Fruit fly (Drosophila melanogaster) whole organism, embryonic: ENCODE measurements around the gene Alp9.

Source experiments
- ATbp ChIP-seq: fragments of 200-800 bp; sonication (Bioruptor generic); optimal IDR thresholded peaks from 2 replicates; lab custom pipeline; 2017; ENCODE audit warnings: missing biosample characterization, mild to moderate bottlenecking, missing genetic modification characterization, missing genetic modification reagents
- CG10366 ChIP-seq: fragments of 200-800 bp; sonication (Bioruptor generic); IDR thresholded peaks from 2 replicates; pipeline ENCODE4 v1.3.6; 2022; ENCODE audit warnings: missing biosample characterization, missing genetic modification characterization
- CG11504 ChIP-seq: fragments of 200-800 bp; sonication (Bioruptor generic); optimal IDR thresholded peaks from 3 replicates; lab custom pipeline; 2019; ENCODE audit warnings: missing biosample characterization, mild to moderate bottlenecking, missing genetic modification characterization, moderate library complexity
- CG12071 ChIP-seq: fragments of 200-800 bp; sonication (Bioruptor generic); optimal IDR thresholded peaks from 3 replicates; lab custom pipeline; 2018; ENCODE audit warnings: missing biosample characterization, mild to moderate bottlenecking, missing genetic modification characterization
- CG12299 ChIP-seq: fragments of 200-800 bp; sonication (Bioruptor generic); optimal IDR thresholded peaks from 2 replicates; lab custom pipeline; 2018; ENCODE audit warnings: missing biosample characterization, mild to moderate bottlenecking, missing genetic modification characterization
- CG12659 ChIP-seq: fragments of 200-800 bp; sonication (Bioruptor generic); optimal IDR thresholded peaks from 3 replicates; lab custom pipeline; 2017; ENCODE audit warnings: mild to moderate bottlenecking, missing biosample characterization, missing genetic modification reagents, missing genetic modification characterization
- CG12942 ChIP-seq: fragments of 200-800 bp; sonication (Bioruptor generic); optimal IDR thresholded peaks from 3 replicates; lab custom pipeline; 2016; ENCODE audit warnings: missing biosample characterization, missing genetic modification characterization
- CG13424 ChIP-seq: fragments of 200-800 bp; sonication (Bioruptor generic); optimal IDR thresholded peaks from 2 replicates; lab custom pipeline; 2019; ENCODE audit warnings: missing biosample characterization, mild to moderate bottlenecking, missing genetic modification characterization, moderate library complexity
- CG14860 ChIP-seq: fragments of 200-800 bp; sonication (Bioruptor generic); IDR thresholded peaks from 3 replicates; pipeline ENCODE4 v1.3.6; 2022; ENCODE audit warnings: missing biosample characterization, missing genetic modification characterization; ENCODE audit not compliant: partially characterized antibody
- CG1603 ChIP-seq: fragments of 200-800 bp; sonication (Bioruptor generic); optimal IDR thresholded peaks from 2 replicates; lab custom pipeline; 2019; ENCODE audit warnings: missing biosample characterization, mild to moderate bottlenecking, missing genetic modification characterization, moderate library complexity
- CG1647 ChIP-seq: fragments of 200-800 bp; sonication (Bioruptor generic); optimal IDR thresholded peaks from 3 replicates; lab custom pipeline; 2016; ENCODE audit warnings: missing biosample characterization, missing genetic modification characterization
- CG32532 ChIP-seq: fragments of 200-800 bp; sonication (Bioruptor generic); IDR thresholded peaks from 2 replicates; pipeline ENCODE4 v1.3.6; 2022; ENCODE audit warnings: missing biosample characterization, missing genetic modification characterization
- CG34224 ChIP-seq: fragments of 200-800 bp; sonication (Bioruptor generic); IDR thresholded peaks from 3 replicates; pipeline ENCODE4 v1.3.6; 2022; ENCODE audit warnings: missing biosample characterization, missing genetic modification characterization; ENCODE audit not compliant: partially characterized antibody
- CG42726 ChIP-seq: fragments of 200-800 bp; sonication (Bioruptor generic); IDR thresholded peaks from 2 replicates; pipeline ENCODE4 v1.3.6; 2022; ENCODE audit warnings: missing biosample characterization, missing genetic modification characterization; ENCODE audit not compliant: partially characterized antibody
- CG43689 ChIP-seq: fragments of 200-800 bp; sonication (Bioruptor generic); IDR thresholded peaks from 2 replicates; pipeline ENCODE4 v1.3.6; 2022; ENCODE audit warnings: missing biosample characterization, missing genetic modification characterization
- CG6272 ChIP-seq: fragments of 200-800 bp; sonication (Bioruptor generic); IDR thresholded peaks from 2 replicates; pipeline ENCODE4 v1.3.6; 2022; ENCODE audit warnings: missing biosample characterization, missing genetic modification characterization
- CG9797 ChIP-seq: fragments of 200-800 bp; sonication (Bioruptor generic); optimal IDR thresholded peaks from 3 replicates; lab custom pipeline; 2018; ENCODE audit warnings: missing biosample characterization, mild to moderate bottlenecking, missing genetic modification characterization
- CG9932 ChIP-seq: fragments of 200-800 bp; sonication (Bioruptor generic); IDR thresholded peaks from 2 replicates; pipeline ENCODE4 v1.3.6; 2022; ENCODE audit warnings: missing biosample characterization, missing genetic modification characterization
- E2f2 ChIP-seq: fragments of 200-800 bp; sonication (Bioruptor generic); IDR thresholded peaks from 2 replicates; pipeline ENCODE4 v1.3.6; 2022; ENCODE audit warnings: missing biosample characterization, missing genetic modification characterization
- Eip74EF ChIP-seq, 2 experiments: fragments of 200-800 bp in 1 of 2; fragments of >200 bp in 1 of 2; sonication (Bioruptor generic) in 1 of 2; optimal IDR thresholded peaks; 2 replicates each; lab custom pipeline; 2017 to 2019; ENCODE audit warnings: missing biosample characterization in 2 of 2, missing genetic modification characterization in 2 of 2, mild to moderate bottlenecking in 1 of 2, moderate library complexity in 1 of 2
- Elba2 ChIP-seq: fragments of 200-800 bp; sonication (Bioruptor generic); optimal IDR thresholded peaks from 3 replicates; lab custom pipeline; 2016; ENCODE audit warnings: missing biosample characterization, missing genetic modification characterization
- Fer1 ChIP-seq: fragments of 200-800 bp; sonication (Bioruptor generic); optimal IDR thresholded peaks from 2 replicates; lab custom pipeline; 2017; ENCODE audit warnings: missing biosample characterization, mild to moderate bottlenecking, missing genetic modification characterization
- Fer3 ChIP-seq: fragments of 200-800 bp; sonication (Bioruptor generic); optimal IDR thresholded peaks from 2 replicates; lab custom pipeline; 2018; ENCODE audit warnings: missing biosample characterization, mild to moderate bottlenecking, missing genetic modification characterization, moderate library complexity
- Hey ChIP-seq: fragments of 200-800 bp; sonication (Bioruptor generic); optimal IDR thresholded peaks from 3 replicates; lab custom pipeline; 2018; ENCODE audit warnings: missing biosample characterization, mild to moderate bottlenecking, missing genetic modification characterization
- HmgZ ChIP-seq: fragments of 200-800 bp; sonication (Bioruptor generic); optimal IDR thresholded peaks from 2 replicates; lab custom pipeline; 2018; ENCODE audit warnings: missing biosample characterization, mild to moderate bottlenecking, missing genetic modification characterization
- Mes4 ChIP-seq: fragments of 200-800 bp; sonication (Bioruptor generic); optimal IDR thresholded peaks from 2 replicates; lab custom pipeline; 2016; ENCODE audit warnings: missing biosample characterization, missing genetic modification characterization
- NK7.1 ChIP-seq: fragments of 200-800 bp; sonication (Bioruptor generic); optimal IDR thresholded peaks from 3 replicates; lab custom pipeline; 2016; ENCODE audit warnings: missing biosample characterization, missing genetic modification characterization
- Opbp ChIP-seq: fragments of 200-800 bp; sonication (Bioruptor generic); IDR thresholded peaks from 3 replicates; pipeline ENCODE4 v1.3.6; 2022; ENCODE audit warnings: missing biosample characterization, missing genetic modification characterization; ENCODE audit not compliant: partially characterized antibody
- PHDP ChIP-seq: fragments of 200-800 bp; sonication (Bioruptor generic); optimal IDR thresholded peaks from 3 replicates; lab custom pipeline; 2018; ENCODE audit warnings: missing biosample characterization, mild to moderate bottlenecking, missing genetic modification characterization, moderate library complexity
- Rx ChIP-seq: fragments of 200-800 bp; sonication (Bioruptor generic); IDR thresholded peaks from 2 replicates; pipeline ENCODE4 v1.3.6; 2022; ENCODE audit warnings: missing biosample characterization, missing genetic modification characterization
- Spps ChIP-seq: fragments of 200-800 bp; sonication (Bioruptor generic); optimal IDR thresholded peaks from 2 replicates; lab custom pipeline; 2018; ENCODE audit warnings: missing biosample characterization, mild to moderate bottlenecking, missing genetic modification characterization
- bowl ChIP-seq: fragments of 200-800 bp; sonication (Bioruptor generic); IDR thresholded peaks from 2 replicates; pipeline ENCODE4 v1.3.6; 2022; ENCODE audit warnings: missing biosample characterization, missing genetic modification characterization
- btn ChIP-seq: fragments of 200-800 bp; sonication (Bioruptor generic); optimal IDR thresholded peaks from 2 replicates; lab custom pipeline; 2016; ENCODE audit warnings: missing biosample characterization, missing genetic modification characterization
- crp ChIP-seq, 2 experiments: fragments of 200-800 bp; sonication (Bioruptor generic); optimal IDR thresholded peaks; 2 replicates in 1 of 2; 3 replicates in 1 of 2; lab custom pipeline; 2017; ENCODE audit warnings: missing biosample characterization in 2 of 2, missing genetic modification characterization in 2 of 2, mild to moderate bottlenecking in 1 of 2, moderate library complexity in 1 of 2
- gcm ChIP-seq: fragments of 200-800 bp; sonication (Bioruptor generic); optimal IDR thresholded peaks from 2 replicates; lab custom pipeline; 2019; ENCODE audit warnings: missing biosample characterization, mild to moderate bottlenecking, missing genetic modification characterization, moderate library complexity
- hbn ChIP-seq: fragments of 200-800 bp; sonication (Bioruptor generic); IDR thresholded peaks from 2 replicates; pipeline ENCODE4 v1.3.6; 2022; ENCODE audit warnings: missing biosample characterization, missing genetic modification characterization; ENCODE audit not compliant: partially characterized antibody
- lbe ChIP-seq: fragments of 200-800 bp; sonication (Bioruptor generic); optimal IDR thresholded peaks from 2 replicates; lab custom pipeline; 2016; ENCODE audit warnings: missing biosample characterization, mild to moderate bottlenecking, missing genetic modification characterization
- mirr ChIP-seq: fragments of 200-800 bp; sonication (Bioruptor generic); optimal IDR thresholded peaks from 3 replicates; lab custom pipeline; 2018; ENCODE audit warnings: missing biosample characterization, mild to moderate bottlenecking, missing genetic modification characterization
- psq ChIP-seq: fragments of 200-800 bp; sonication (Bioruptor generic); optimal IDR thresholded peaks from 2 replicates; lab custom pipeline; 2017; ENCODE audit warnings: missing biosample characterization, missing genetic modification characterization
- seq ChIP-seq: fragments of 200-800 bp; sonication (Bioruptor generic); IDR thresholded peaks from 2 replicates; pipeline ENCODE4 v1.3.6; 2022; ENCODE audit warnings: missing biosample characterization, missing genetic modification characterization
- sim ChIP-seq: fragments of 200-800 bp; sonication (Bioruptor generic); IDR thresholded peaks from 2 replicates; pipeline ENCODE4 v1.3.6; 2022; ENCODE audit warnings: missing biosample characterization, missing genetic modification characterization
- sisA ChIP-seq: fragments of 200-800 bp; sonication (Bioruptor generic); IDR thresholded peaks from 2 replicates; pipeline ENCODE4 v1.3.6; 2022; ENCODE audit warnings: missing biosample characterization, missing genetic modification characterization
- sna ChIP-seq: fragments of 200-800 bp; sonication (Bioruptor generic); IDR thresholded peaks from 2 replicates; pipeline ENCODE4 v1.3.6; 2022; ENCODE audit warnings: missing biosample characterization, missing genetic modification characterization; ENCODE audit not compliant: partially characterized antibody
- tio ChIP-seq: fragments of 200-800 bp; sonication (Bioruptor generic); optimal IDR thresholded peaks from 2 replicates; lab custom pipeline; 2017; ENCODE audit warnings: missing biosample characterization, missing genetic modification characterization, inconsistent platforms
- trem ChIP-seq: fragments of 200-800 bp; optimal IDR thresholded peaks from 3 replicates; lab custom pipeline; 2019; ENCODE audit warnings: missing biosample characterization, mild to moderate bottlenecking, missing genetic modification characterization, moderate library complexity
- tup ChIP-seq: fragments of 200-800 bp; sonication (Bioruptor generic); optimal IDR thresholded peaks from 2 replicates; lab custom pipeline; 2016; ENCODE audit warnings: missing biosample characterization, mild to moderate bottlenecking, missing genetic modification characterization, moderate library complexity
- twi ChIP-seq: fragments of 200-800 bp; optimal IDR thresholded peaks from 2 replicates; lab custom pipeline; 2019; ENCODE audit warnings: missing biosample characterization, mild to moderate bottlenecking, missing genetic modification characterization, moderate library complexity
- unc-4 ChIP-seq: fragments of 200-800 bp; sonication (Bioruptor generic); IDR thresholded peaks from 2 replicates; pipeline ENCODE4 v1.3.6; 2022; ENCODE audit warnings: missing biosample characterization, missing genetic modification characterization; ENCODE audit not compliant: partially characterized antibody
- vfl ChIP-seq: fragments of 200-800 bp; sonication (Bioruptor generic); optimal IDR thresholded peaks from 2 replicates; lab custom pipeline; 2016; ENCODE audit warnings: missing biosample characterization, missing genetic modification characterization

The Alp9 gene

DNA sequence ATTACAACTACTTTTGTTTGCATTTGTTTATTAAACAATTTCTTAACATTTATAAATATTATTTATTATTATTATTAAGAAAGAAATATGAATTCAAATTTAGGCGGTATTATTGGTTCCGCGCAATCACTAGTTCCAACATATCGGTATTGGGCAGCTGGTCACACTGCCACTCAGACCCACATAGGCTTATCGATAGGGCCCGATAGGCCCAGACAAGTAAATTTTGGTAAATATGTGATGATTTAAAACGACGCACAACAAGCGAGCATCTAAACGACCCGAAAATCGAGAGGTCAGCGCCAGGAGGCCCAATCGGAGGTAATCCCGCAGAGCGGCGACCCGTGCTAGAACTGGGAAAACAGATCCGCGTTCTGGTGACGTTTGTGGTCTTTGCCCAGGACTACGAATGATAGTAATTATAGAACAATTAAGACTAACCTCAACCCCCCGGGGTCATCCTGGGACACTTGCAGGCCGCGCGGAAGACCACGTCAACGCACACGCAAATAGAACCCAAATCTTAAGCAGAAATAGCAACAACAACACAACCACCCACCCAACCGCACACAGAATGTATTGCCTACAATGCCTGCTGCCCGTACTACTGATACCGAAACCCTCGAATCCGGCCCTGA lies 30.2 kb upstream of the Alp9 start, which contains the start of gene bc10 (continued):
- TF ChIP-seq Elba2 (no peak), CG43689 (GFP tag; lab: Robert Waterston, UW) (no peak), CG12942 (GFP tag; lab: Kevin White, UChicago) (no peak), PHDP (no peak), twi (no peak), vfl (GFP tag; lab: Kevin White, UChicago) (no peak), HmgZ (tag; lab: Kevin White, UChicago) (peak; percentile 55), bowl (GFP tag; lab: Robert Waterston, UW) (no peak), CG13424 (no peak), Hey (no peak), seq (GFP tag; lab: Robert Waterston, UW) (no peak), Fer1 (GFP tag; lab: Kevin White, UChicago) (peak; percentile 12), CG11504 (no peak), CG12659 (GFP tag; lab: Kevin White, UChicago) (peak; percentile 64), CG1647 (GFP tag; lab: Kevin White, UChicago) (no peak), Eip74EF (GFP tag; optimal IDR thresholded peaks at IDR 0.05; lab: Kevin White, UChicago) (no peak), sna (GFP tag; lab: Robert Waterston, UW) (peak; percentile 74), btn (GFP tag; lab: Kevin White, UChicago) (no peak), NK7.1 (GFP tag; lab: Kevin White, UChicago) (no peak), Rx (GFP tag; lab: Robert Waterston, UW) (no peak), lbe (GFP tag; lab: Kevin White, UChicago) (peak; percentile 22), E2f2 (GFP tag; lab: Robert Waterston, UW) (peak; percentile 97), unc-4 (GFP tag; lab: Robert Waterston, UW) (peak; percentile 89), crp (GFP tag; optimal IDR thresholded peaks at IDR 0.05; lab: Kevin White, UChicago) (peak in 1 of 2 experiments; percentile 50), ATbp (GFP tag; lab: Kevin White, UChicago) (no peak), CG6272 (GFP tag; lab: Robert Waterston, UW) (no peak), Opbp (GFP tag; lab: Robert Waterston, UW) (peak; percentile 90), Spps (tag; lab: Kevin White, UChicago) (no peak), CG9797 (peak; percentile 82), CG12071 (no peak), CG9932 (GFP tag; lab: Robert Waterston, UW) (no peak), CG32532 (GFP tag; lab: Robert Waterston, UW) (no peak), CG1603 (tag; lab: Kevin White, UChicago) (peak; percentile 45), gcm (GFP tag; lab: Kevin White, UChicago) (no peak), Fer3 (no peak), tup (no peak), CG42726 (peak; percentile 90), mirr (GFP tag; lab: Kevin White, UChicago) (no peak), hbn (GFP tag; lab: Robert Waterston, UW) (peak; percentile 78), CG12299 (tag; lab: Kevin White, UChicago) (no peak), sisA (GFP tag; lab: Robert Waterston, UW) (no peak), tio (no peak), CG10366 (GFP tag; lab: Robert Waterston, UW) (no peak), trem (tag; lab: Kevin White, UChicago) (peak; percentile 47), sim (GFP tag; lab: Robert Waterston, UW) (no peak), psq (GFP tag; lab: Kevin White, UChicago) (no peak), Mes4 (GFP tag; lab: Kevin White, UChicago) (no peak), CG14860 (GFP tag; lab: Robert Waterston, UW) (peak; percentile 74), CG34224 (GFP tag; lab: Robert Waterston, UW) (peak; percentile 84)
